Fruit fly (Drosophila melanogaster): ENCODE measurements around the gene Rcd-1r.

Gene Rcd-1r

DNA sequence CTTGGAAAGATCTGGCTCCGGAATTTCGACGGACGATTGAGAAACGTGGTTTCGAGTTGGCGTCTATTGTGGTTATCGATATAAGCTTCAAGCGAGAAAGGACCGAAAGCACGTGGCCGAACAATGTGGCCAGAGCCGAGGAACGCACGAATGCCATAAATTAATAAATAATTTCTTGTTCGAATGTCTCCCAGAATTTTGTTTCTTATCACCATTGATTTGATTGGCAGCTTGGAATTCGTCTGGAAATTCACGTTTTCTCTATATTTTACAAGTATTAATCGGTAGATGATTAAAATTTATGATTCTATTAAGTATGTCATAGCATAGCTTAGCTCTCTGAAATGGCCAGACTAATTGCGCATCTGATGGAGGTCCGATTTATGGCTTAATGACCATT is at the start of gene Rcd-1r:
Gene Rcd-1r, minus strand, starts transcription at position 101 of the 400 bp plus-strand sequence.
- TF ChIP-seq noc (tag; optimal IDR thresholded peaks at IDR 0.05), result no peak

DNA sequence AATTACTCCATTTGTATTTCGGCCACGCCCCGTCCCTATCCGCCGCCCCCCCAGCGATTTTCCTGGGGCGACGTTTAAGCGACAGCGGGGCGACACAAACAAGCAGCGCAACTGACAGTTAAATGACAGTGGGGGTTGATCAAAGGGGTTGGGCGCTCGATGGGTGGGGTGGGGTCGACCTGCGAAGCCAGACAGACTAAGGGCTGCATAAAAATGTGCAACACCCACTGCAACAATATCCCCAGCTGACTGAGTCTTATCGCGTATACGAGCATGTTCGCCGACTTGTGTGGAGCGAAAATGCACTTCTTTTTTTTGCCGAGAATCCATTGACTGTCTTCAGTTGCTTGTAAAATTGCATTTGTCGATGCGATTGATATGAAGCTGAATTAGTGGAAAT is 17.9 kb upstream of the Rcd-1r start, which contains the start of gene CG9582:
Gene CG9582, minus strand, starts transcription at position 101 of the 400 bp plus-strand sequence.
- no peak for TF ChIP-seq noc (tag; optimal IDR thresholded peaks at IDR 0.05)

- TF ChIP-seq noc (tag; optimal IDR thresholded peaks at IDR 0.05), result no peak
Measured at dm6 chr2L:9026157-9026556, 12.3 kb upstream of the Rcd-1r start.

DNA sequence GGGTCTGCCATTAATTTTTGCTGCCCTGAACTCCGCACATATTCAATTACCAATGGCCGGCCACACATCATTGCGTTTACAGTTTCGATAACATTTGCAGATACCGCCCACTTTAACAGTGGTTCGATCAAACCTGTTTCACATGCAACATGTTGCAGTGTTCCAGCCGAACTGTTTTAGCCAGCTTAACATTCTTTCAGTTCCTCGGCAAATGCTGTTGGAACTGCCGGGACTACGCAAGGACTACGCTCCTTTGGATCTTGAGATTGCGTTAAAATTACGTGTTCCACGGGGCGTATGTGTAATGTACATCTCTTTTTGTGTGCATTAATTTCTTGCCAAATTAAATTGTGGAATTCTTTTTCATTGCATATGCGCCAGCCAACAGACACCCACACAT is 5.6 kb upstream of the Rcd-1r start:
- no peak for TF ChIP-seq noc (tag; optimal IDR thresholded peaks at IDR 0.05)

dm6 chr2L:9011543-9012238 is 2.2 kb downstream of the Rcd-1r start, which contains the start of gene CG13102:
Gene CG13102 (plus strand): TSS chr2L:9012188.
- peak; percentile 59 for TF ChIP-seq noc (tag; optimal IDR thresholded peaks at IDR 0.05)

DNA sequence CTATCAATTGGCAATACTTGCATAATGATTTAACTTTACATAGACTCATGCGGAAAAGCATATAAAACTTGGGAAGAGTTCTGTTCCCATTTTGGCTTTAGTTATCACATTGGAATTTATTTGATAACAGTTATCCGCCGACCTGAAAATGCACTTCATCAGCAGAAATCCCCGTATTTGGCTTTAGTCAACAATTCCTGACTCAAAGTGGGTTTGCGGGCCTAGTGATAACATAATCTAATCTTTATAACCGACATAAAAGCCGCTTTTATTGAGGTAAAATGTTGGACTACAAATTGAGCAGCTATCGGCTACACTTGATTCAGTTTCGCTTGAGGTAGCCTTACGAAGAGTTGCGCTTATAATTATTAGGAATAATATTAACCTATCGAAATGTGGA is 3.6 kb downstream of the Rcd-1r start, which contains the start of gene CG9568:
Gene CG9568, plus strand, starts transcription at position 317 of the 400 bp plus-strand sequence.
- no peak for TF ChIP-seq noc (tag; optimal IDR thresholded peaks at IDR 0.05)

- no peak for TF ChIP-seq noc (tag; optimal IDR thresholded peaks at IDR 0.05)
Measured at dm6 chr2L:8998237-8998636, 15.6 kb downstream of the Rcd-1r start, which contains the start of gene Try29F. Gene Try29F (plus strand): TSS chr2L:8998537.

DNA sequence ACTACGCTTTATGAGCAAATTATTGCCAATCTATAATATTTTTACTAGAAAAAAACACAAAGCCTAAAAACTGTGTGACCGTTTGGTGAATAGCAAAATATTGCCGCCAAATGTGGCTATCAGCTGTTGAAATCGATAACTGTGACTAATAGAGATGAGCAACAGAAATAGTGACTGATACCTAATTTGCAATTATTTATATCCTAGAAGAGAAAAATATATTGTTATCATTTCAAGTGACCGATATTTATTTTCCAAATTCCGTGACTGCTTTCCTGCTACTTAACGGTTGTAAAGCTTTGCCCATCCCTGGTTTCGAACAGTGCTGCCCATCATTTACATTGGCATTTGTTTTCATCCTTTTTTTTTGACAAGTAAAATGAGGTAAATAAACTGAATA is 16.6 kb downstream of the Rcd-1r start, which contains the start of the genes alien and CG18661:
Gene alien, minus strand, starts transcription at position 95 of the 400 bp plus-strand sequence.
Gene CG18661, plus strand, starts transcription at position 321 of the 400 bp plus-strand sequence.
- peak; percentile 0 for TF ChIP-seq noc (tag; optimal IDR thresholded peaks at IDR 0.05)

- peak; percentile 82 for TF ChIP-seq noc (tag; optimal IDR thresholded peaks at IDR 0.05)
Measured at dm6 chr2L:8993650-8994441, 20.0 kb downstream of the Rcd-1r start, which contains the start of gene CG17906. Gene CG17906 (plus strand): TSS chr2L:8994391.

- no peak for TF ChIP-seq noc (tag; optimal IDR thresholded peaks at IDR 0.05)
Measured at dm6 chr2L:8991583-8991982, 22.3 kb downstream of the Rcd-1r start, which contains the start of gene CG9555. Gene CG9555 (plus strand): TSS chr2L:8991735.

dm6 chr2L:8989037-8989591 is 24.8 kb downstream of the Rcd-1r start, which contains the start of gene rost:
Gene rost (minus strand): TSS chr2L:8989539.
- TF ChIP-seq noc (tag; optimal IDR thresholded peaks at IDR 0.05), result peak; percentile 68

DNA sequence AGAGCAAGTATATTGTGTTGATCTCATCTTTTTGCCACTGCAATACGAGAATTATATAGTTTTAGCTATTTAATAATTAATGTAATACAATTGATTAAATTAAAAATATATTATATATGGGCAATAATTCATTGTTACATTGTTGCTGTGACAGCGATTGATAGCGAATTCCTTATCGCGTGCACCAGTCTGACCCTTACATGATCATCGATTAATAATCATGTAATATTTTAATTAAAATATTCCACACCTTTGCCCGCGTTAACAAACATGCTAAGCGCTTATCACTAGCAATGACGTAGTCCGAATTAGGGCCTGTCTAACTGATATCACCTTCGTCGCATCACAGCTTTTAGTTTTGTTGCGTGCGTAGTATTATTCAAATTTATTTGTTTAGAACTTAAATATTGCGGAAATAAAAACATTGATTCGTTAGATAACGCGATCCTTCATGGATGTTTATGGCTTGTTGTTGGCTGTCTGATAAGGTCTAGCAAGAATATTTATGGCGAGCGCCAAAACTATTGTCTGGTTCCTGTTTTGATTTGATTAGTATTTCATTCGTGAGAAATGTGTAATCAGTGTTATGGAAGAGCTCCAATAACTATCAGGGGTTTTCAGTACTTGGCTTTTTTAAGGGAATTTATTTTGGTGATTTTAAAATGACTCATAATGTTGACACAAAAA is 26.5 kb downstream of the Rcd-1r start:
- TF ChIP-seq noc (tag; optimal IDR thresholded peaks at IDR 0.05), result peak; percentile 96

- peak; percentile 86 for TF ChIP-seq noc (tag; optimal IDR thresholded peaks at IDR 0.05)
Measured at dm6 chr2L:8984614-8985318, 29.1 kb downstream of the Rcd-1r start, which contains the start of gene CG13101. Gene CG13101 (minus strand): TSS chr2L:8984872.

- no peak for TF ChIP-seq noc (tag; optimal IDR thresholded peaks at IDR 0.05)
Measured at dm6 chr2L:8982584-8983302, 31.1 kb downstream of the Rcd-1r start.
